Worm (Caenorhabditis elegans) whole organism, midembryonic: ENCODE data around the gene K03H6.5.

Experiments
- T22C8.4 ChIP-seq: fragments of 200-800 bp; sonication (Bioruptor generic); IDR thresholded peaks from 2 replicates; pipeline ENCODE4 v1.3.6; 2022; ENCODE audit warnings: missing genetic modification characterization, missing compliant biosample characterization
- cog-1 ChIP-seq: sonication (generic microtip); optimal IDR thresholded peaks from 2 replicates; lab custom pipeline; 2016; ENCODE audit warnings: missing genetic modification characterization, missing compliant biosample characterization
- flt-1 ChIP-seq: fragments of 200-800 bp; sonication (Bioruptor generic); IDR thresholded peaks from 2 replicates; pipeline ENCODE4 v1.3.6; 2022; ENCODE audit warnings: missing genetic modification characterization, missing compliant biosample characterization
- klf-2 ChIP-seq: fragments of 200-800 bp; sonication (Bioruptor generic); conservative IDR thresholded peaks from 2 replicates; pipeline ENCODE4 v1.3.6; 2022; ENCODE audit warnings: missing genetic modification reagents, missing genetic modification characterization, missing compliant biosample characterization
- med-1 ChIP-seq: sonication (generic microtip); optimal IDR thresholded peaks from 2 replicates; lab custom pipeline; 2017; ENCODE audit warnings: missing genetic modification characterization, mild to moderate bottlenecking, missing compliant biosample characterization, antibody characterized with exemption, missing genetic modification reagents; ENCODE audit not compliant: insufficient read depth
- ref-1 ChIP-seq: fragments of 200-800 bp; sonication (Bioruptor generic); conservative IDR thresholded peaks from 2 replicates; pipeline ENCODE4 v1.3.6; 2022; ENCODE audit warnings: missing genetic modification reagents, missing genetic modification characterization, missing compliant biosample characterization
- tab-1 ChIP-seq: fragments of 200-800 bp; sonication (Bioruptor generic); IDR thresholded peaks from 2 replicates; pipeline ENCODE4 v1.3.6; 2022; ENCODE audit warnings: missing genetic modification characterization, missing compliant biosample characterization
- ztf-23 ChIP-seq: fragments of 200-800 bp; sonication (Bioruptor generic); IDR thresholded peaks from 2 replicates; pipeline ENCODE4 v1.3.6; 2022; ENCODE audit warnings: missing genetic modification reagents, missing genetic modification characterization, missing compliant biosample characterization
- ztf-29 ChIP-seq: fragments of 200-800 bp; sonication (Bioruptor generic); IDR thresholded peaks from 2 replicates; pipeline ENCODE4 v1.3.6; 2022; ENCODE audit warnings: missing genetic modification reagents, missing genetic modification characterization, missing compliant biosample characterization

K03H6.5 gene

ce11 chrIV:1536316-1536715 lies at the start of gene K03H6.5:
K03H6.5 (minus strand) TSS chrIV:1536416.
- no peak for TF ChIP-seq tab-1 (GFP tag; lab: Robert Waterston, UW)
- no peak for TF ChIP-seq ztf-23 (GFP tag; lab: Robert Waterston, UW)
- no peak for TF ChIP-seq flt-1 (GFP tag; lab: Robert Waterston, UW)
- no peak for TF ChIP-seq cog-1 (tag; lab: Kevin White, UChicago)
- TF ChIP-seq med-1 (GFP tag; lab: Kevin White, UChicago), result no peak
- TF ChIP-seq klf-2 (GFP tag; lab: Robert Waterston, UW), result no peak
- TF ChIP-seq ref-1, result no peak
- no peak for TF ChIP-seq T22C8.4 (GFP tag; lab: Robert Waterston, UW)
- TF ChIP-seq ztf-29, result no peak

ce11 chrIV:1576731-1577130 lies 40.5 kb upstream of the K03H6.5 start, which contains the start of gene Y41D4B.14:
Y41D4B.14 (plus strand) TSS chrIV:1577031.
- TF ChIP-seq klf-2 (GFP tag; lab: Robert Waterston, UW) (no peak), ztf-23 (GFP tag; lab: Robert Waterston, UW) (no peak), cog-1 (tag; lab: Kevin White, UChicago) (no peak), flt-1 (GFP tag; lab: Robert Waterston, UW) (no peak), ztf-29 (no peak), T22C8.4 (GFP tag; lab: Robert Waterston, UW) (no peak), tab-1 (GFP tag; lab: Robert Waterston, UW) (no peak), med-1 (GFP tag; lab: Kevin White, UChicago) (no peak), ref-1 (no peak)

ce11 chrIV:1567577-1567976 lies 31.4 kb upstream of the K03H6.5 start:
- no peak for TF ChIP-seq med-1 (GFP tag; lab: Kevin White, UChicago)
- no peak for TF ChIP-seq ztf-29
- no peak for TF ChIP-seq klf-2 (GFP tag; lab: Robert Waterston, UW)
- TF ChIP-seq cog-1 (tag; lab: Kevin White, UChicago), result no peak
- TF ChIP-seq tab-1 (GFP tag; lab: Robert Waterston, UW), result no peak
- no peak for TF ChIP-seq T22C8.4 (GFP tag; lab: Robert Waterston, UW)
- TF ChIP-seq ref-1, result no peak
- no peak for TF ChIP-seq flt-1 (GFP tag; lab: Robert Waterston, UW)
- TF ChIP-seq ztf-23 (GFP tag; lab: Robert Waterston, UW), result no peak

- TF ChIP-seq ref-1 (no peak), klf-2 (GFP tag; lab: Robert Waterston, UW) (no peak), T22C8.4 (GFP tag; lab: Robert Waterston, UW) (no peak), flt-1 (GFP tag; lab: Robert Waterston, UW) (no peak), ztf-23 (GFP tag; lab: Robert Waterston, UW) (no peak), med-1 (GFP tag; lab: Kevin White, UChicago) (no peak), cog-1 (tag; lab: Kevin White, UChicago) (no peak), tab-1 (GFP tag; lab: Robert Waterston, UW) (no peak), ztf-29 (no peak)
Measured at ce11 chrIV:1565725-1566124, 29.5 kb upstream of the K03H6.5 start.

ce11 chrIV:1563476-1564131 lies 27.4 kb upstream of the K03H6.5 start, which contains the start of gene Y41D4B.15:
Y41D4B.15 (plus strand) TSS chrIV:1564081.
- TF ChIP-seq ztf-29, result no peak
- TF ChIP-seq ref-1, result no peak
- TF ChIP-seq med-1 (GFP tag; lab: Kevin White, UChicago), result no peak
- no peak for TF ChIP-seq tab-1 (GFP tag; lab: Robert Waterston, UW)
- TF ChIP-seq cog-1 (tag; lab: Kevin White, UChicago), result no peak
- TF ChIP-seq ztf-23 (GFP tag; lab: Robert Waterston, UW), result no peak
- no peak for TF ChIP-seq T22C8.4 (GFP tag; lab: Robert Waterston, UW)
- no peak for TF ChIP-seq flt-1 (GFP tag; lab: Robert Waterston, UW)
- TF ChIP-seq klf-2 (GFP tag; lab: Robert Waterston, UW), result no peak

- TF ChIP-seq cog-1 (tag; lab: Kevin White, UChicago) (no peak), med-1 (GFP tag; lab: Kevin White, UChicago) (no peak), ztf-29 (no peak), ref-1 (no peak), klf-2 (GFP tag; lab: Robert Waterston, UW) (no peak), T22C8.4 (GFP tag; lab: Robert Waterston, UW) (no peak), ztf-23 (GFP tag; lab: Robert Waterston, UW) (no peak), tab-1 (GFP tag; lab: Robert Waterston, UW) (no peak), flt-1 (GFP tag; lab: Robert Waterston, UW) (no peak)
Measured at ce11 chrIV:1561884-1562283, 25.7 kb upstream of the K03H6.5 start, which contains the start of gene hpo-6. hpo-6 (plus strand) TSS chrIV:1562184.

ce11 chrIV:1559931-1560330 lies 23.7 kb upstream of the K03H6.5 start, which contains the start of gene Y41D4B.17:
Y41D4B.17 (plus strand) TSS chrIV:1560104.
- TF ChIP-seq T22C8.4 (GFP tag; lab: Robert Waterston, UW), result no peak
- TF ChIP-seq klf-2 (GFP tag; lab: Robert Waterston, UW), result no peak
- TF ChIP-seq ztf-23 (GFP tag; lab: Robert Waterston, UW), result no peak
- no peak for TF ChIP-seq flt-1 (GFP tag; lab: Robert Waterston, UW)
- no peak for TF ChIP-seq med-1 (GFP tag; lab: Kevin White, UChicago)
- no peak for TF ChIP-seq ztf-29
- no peak for TF ChIP-seq ref-1
- no peak for TF ChIP-seq tab-1 (GFP tag; lab: Robert Waterston, UW)
- no peak for TF ChIP-seq cog-1 (tag; lab: Kevin White, UChicago)

ce11 chrIV:1555021-1555720 lies 19.0 kb upstream of the K03H6.5 start, which contains the start of gene C34H4.1:
C34H4.1 (plus strand) TSS chrIV:1555579.
- TF ChIP-seq med-1 (GFP tag; lab: Kevin White, UChicago) (no peak), ztf-23 (GFP tag; lab: Robert Waterston, UW) (no peak), cog-1 (tag; lab: Kevin White, UChicago) (no peak), tab-1 (GFP tag; lab: Robert Waterston, UW) (no peak), flt-1 (GFP tag; lab: Robert Waterston, UW) (no peak), ztf-29 (no peak), ref-1 (no peak), klf-2 (GFP tag; lab: Robert Waterston, UW) (no peak), T22C8.4 (GFP tag; lab: Robert Waterston, UW) (no peak)
